Comparison of ENCODE assay signal across 4 fruit fly cellular contexts in the genomic region with DNA sequence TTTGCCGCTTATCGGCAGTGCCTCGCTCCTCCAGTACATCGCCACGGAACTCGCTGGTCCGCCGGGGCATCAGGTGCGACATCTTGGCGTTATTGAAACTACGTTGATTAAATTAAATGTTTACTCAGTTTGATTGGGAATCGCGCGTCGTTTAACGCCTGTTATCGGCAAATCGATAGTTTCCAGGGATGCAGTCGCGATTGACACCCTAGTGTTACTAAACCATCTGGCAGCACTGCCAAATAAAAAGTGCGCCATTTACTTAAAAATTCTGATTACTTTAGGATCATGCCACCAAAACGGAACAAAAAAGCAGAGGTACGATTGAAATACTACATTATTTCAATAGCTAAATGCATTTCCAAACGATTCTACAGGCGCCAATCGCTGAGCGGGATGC.
A peak's percentile ranks its signal among the peaks of the same experiment; 100 is the strongest.
TF ChIP-seq lines count a peak whose summit lies in the region.

A gene (minus strand): TSS at position 179 of the 400 bp plus-strand sequence.
A gene (plus strand): TSS at position 248 of the 400 bp plus-strand sequence.

- peak; percentile 11 to 28 for TF ChIP-seq CTCF in S2 (optimal IDR thresholded peaks at IDR 0.05; lab: Kevin White, UChicago)
- TF ChIP-seq CTCF in whole organism, embryonic (GFP tag; optimal IDR thresholded peaks at IDR 0.05; lab: Kevin White, UChicago), result no peak

TF ChIP-seq in whole organism, adult, 20 proteins besides CTCF, POLR2A, EP300 and RAD21:
- TF ChIP-seq bab1 (GFP tag; optimal IDR thresholded peaks at IDR 0.05; lab: Kevin White, UChicago), result peak; percentile 5
- no peak for TF ChIP-seq kay (GFP tag; lab: Kevin White, UChicago; ENCODE audit: borderline replicate concordance)
- no peak for TF ChIP-seq CG12768 (GFP tag; optimal IDR thresholded peaks at IDR 0.05; lab: Kevin White, UChicago)
- no peak for TF ChIP-seq CG1620 (GFP tag; optimal IDR thresholded peaks at IDR 0.05; lab: Kevin White, UChicago)
- no peak for TF ChIP-seq CG33017 (tag; optimal IDR thresholded peaks at IDR 0.05; lab: Kevin White, UChicago)

TF ChIP-seq in whole organism, embryonic, 481 proteins besides CTCF, POLR2A, EP300 and RAD21 (continues in another document):
- TF ChIP-seq Dp (GFP tag; optimal IDR thresholded peaks at IDR 0.05; lab: Kevin White, UChicago), result peak; percentile 94
- TF ChIP-seq CG6791 (GFP tag; IDR thresholded peaks at IDR 0.05; lab: Robert Waterston, UW; ENCODE audit: partially characterized antibody), result peak; percentile 48; the same call in 2 of the 3 replicates
- TF ChIP-seq Dll (GFP tag; IDR thresholded peaks at IDR 0.05; lab: Robert Waterston, UW; ENCODE audit: partially characterized antibody), result peak; percentile 63; the same call in 3 of the 4 replicates
- no peak for TF ChIP-seq org-1 (GFP tag; optimal IDR thresholded peaks at IDR 0.05; lab: Kevin White, UChicago)
- TF ChIP-seq toy (GFP tag; IDR thresholded peaks at IDR 0.05; lab: Robert Waterston, UW), result no peak
- no peak for TF ChIP-seq NC2α (GFP tag; optimal IDR thresholded peaks at IDR 0.05; lab: Kevin White, UChicago)
- TF ChIP-seq knrl (GFP tag; IDR thresholded peaks at IDR 0.05; lab: Robert Waterston, UW; ENCODE audit: partially characterized antibody), result peak; percentile 56
- TF ChIP-seq Ets97D (GFP tag; optimal IDR thresholded peaks at IDR 0.05; lab: Kevin White, UChicago), result peak; percentile 24
- TF ChIP-seq Bgb (GFP tag; IDR thresholded peaks at IDR 0.05; lab: Robert Waterston, UW; ENCODE audit: partially characterized antibody), result peak; percentile 72
- peak; percentile 26 for TF ChIP-seq MESR4 (GFP tag; optimal IDR thresholded peaks at IDR 0.05; lab: Kevin White, UChicago)
- TF ChIP-seq insv (GFP tag; optimal IDR thresholded peaks at IDR 0.05; lab: Kevin White, UChicago), result peak in 1 of 2 experiments; percentile 34
- peak; percentile 97 for TF ChIP-seq E2f2 (GFP tag; IDR thresholded peaks at IDR 0.05; lab: Robert Waterston, UW)
- peak; percentile 12 for TF ChIP-seq Nf-YC (tag; optimal IDR thresholded peaks at IDR 0.05; lab: Kevin White, UChicago)
- peak; percentile 61; the same call in 2 of the 3 replicates for TF ChIP-seq CG16813 (GFP tag; IDR thresholded peaks at IDR 0.05; lab: Robert Waterston, UW; ENCODE audit: partially characterized antibody)
- TF ChIP-seq BEAF-32 (GFP tag; optimal IDR thresholded peaks at IDR 0.05; lab: Kevin White, UChicago), result peak; percentile 71
- TF ChIP-seq en (GFP tag; optimal IDR thresholded peaks at IDR 0.05; lab: Kevin White, UChicago), result no peak
- no peak for TF ChIP-seq pita (GFP tag; optimal IDR thresholded peaks at IDR 0.05; lab: Kevin White, UChicago)
- peak; percentile 67 for TF ChIP-seq CG15514 (GFP tag; optimal IDR thresholded peaks at IDR 0.05; lab: Kevin White, UChicago)
- TF ChIP-seq CG1024 (GFP tag; IDR thresholded peaks at IDR 0.05; lab: Robert Waterston, UW), result no peak
- peak; percentile 10 for TF ChIP-seq HmgD (GFP tag; optimal IDR thresholded peaks at IDR 0.05; lab: Kevin White, UChicago)
- TF ChIP-seq CG13123 (GFP tag; optimal IDR thresholded peaks at IDR 0.05; lab: Kevin White, UChicago), result no peak
- TF ChIP-seq CG4404 (GFP tag; IDR thresholded peaks at IDR 0.05; lab: Robert Waterston, UW), result no peak
- TF ChIP-seq amos (GFP tag; IDR thresholded peaks at IDR 0.05; lab: Robert Waterston, UW; ENCODE audit: partially characterized antibody), result peak; percentile 70
- TF ChIP-seq Xbp1 (GFP tag; optimal IDR thresholded peaks at IDR 0.05; lab: Kevin White, UChicago), result no peak
- peak; percentile 19; the same call in 1 of the 3 replicates for TF ChIP-seq ci (GFP tag; IDR thresholded peaks at IDR 0.05; lab: Robert Waterston, UW)
- no peak for TF ChIP-seq CG7745 (tag; optimal IDR thresholded peaks at IDR 0.05; lab: Kevin White, UChicago)
- TF ChIP-seq stwl (tag; optimal IDR thresholded peaks at IDR 0.05; lab: Kevin White, UChicago), result peak; percentile 45
- TF ChIP-seq HmgZ (tag; optimal IDR thresholded peaks at IDR 0.05; lab: Kevin White, UChicago), result peak; percentile 24
- no peak for TF ChIP-seq nerfin-1 (tag; optimal IDR thresholded peaks at IDR 0.05; lab: Kevin White, UChicago)
- peak; percentile 58; the same call in 1 of the 2 replicates for TF ChIP-seq tna (GFP tag; IDR thresholded peaks at IDR 0.05; lab: Robert Waterston, UW; ENCODE audit: partially characterized antibody)
- TF ChIP-seq pzg (GFP tag; optimal IDR thresholded peaks at IDR 0.05; lab: Kevin White, UChicago), result peak; percentile 85
- no peak for TF ChIP-seq Elba2 (GFP tag; optimal IDR thresholded peaks at IDR 0.05; lab: Kevin White, UChicago)
- peak; percentile 77 for TF ChIP-seq Myb (GFP tag; optimal IDR thresholded peaks at IDR 0.05; lab: Kevin White, UChicago)
- TF ChIP-seq CG17186 (GFP tag; optimal IDR thresholded peaks at IDR 0.05; lab: Kevin White, UChicago), result peak; percentile 51
- TF ChIP-seq Lhr (GFP tag; optimal IDR thresholded peaks at IDR 0.05; lab: Kevin White, UChicago), result peak; percentile 22
- TF ChIP-seq gfzf (GFP tag; optimal IDR thresholded peaks at IDR 0.05; lab: Kevin White, UChicago), result peak; percentile 39
- TF ChIP-seq mld (GFP tag; IDR thresholded peaks at IDR 0.05; lab: Robert Waterston, UW; ENCODE audit: partially characterized antibody), result 0 out of 3 replicates have a peak, but pooled peaks have one; percentile 47

TF ChIP-seq in whole organism, prepupa, 60 proteins besides CTCF, POLR2A, EP300 and RAD21:
- TF ChIP-seq CG3919 (GFP tag; optimal IDR thresholded peaks at IDR 0.05; lab: Kevin White, UChicago) (no peak), fkh (GFP tag; optimal IDR thresholded peaks at IDR 0.05; lab: Kevin White, UChicago) (peak; percentile 88)
TF ChIP-seq in whole organism, prepupa: peak in this region for 1.
